Worm (Caenorhabditis elegans) whole organism, young adult: ENCODE data around the gene nlp-50.

Source experiments
- C06A6.2 ChIP-seq: fragments of 200-800 bp; sonication (Bioruptor generic); conservative IDR thresholded peaks from 2 replicates; pipeline ENCODE4 v1.3.6; 2022; ENCODE audit warnings: missing genetic modification characterization, missing compliant biosample characterization
- F10E7.11 ChIP-seq: sonication (generic microtip); optimal IDR thresholded peaks from 2 replicates; lab custom pipeline; 2017; ENCODE audit warnings: mild to moderate bottlenecking, missing genetic modification characterization, moderate library complexity, missing compliant biosample characterization
- F33H1.4 ChIP-seq: fragments of 200-800 bp; sonication (Bioruptor generic); IDR thresholded peaks from 2 replicates; pipeline ENCODE4 v1.3.6; 2022; ENCODE audit warnings: missing genetic modification reagents, missing genetic modification characterization, missing compliant biosample characterization
- F52B5.7 ChIP-seq: sonication (generic microtip); optimal IDR thresholded peaks from 2 replicates; lab custom pipeline; 2016; ENCODE audit warnings: mild to moderate bottlenecking, missing genetic modification characterization, missing compliant biosample characterization
- F57C9.4 ChIP-seq: sonication (generic microtip); optimal IDR thresholded peaks from 2 replicates; lab custom pipeline; 2017; ENCODE audit warnings: mild to moderate bottlenecking, missing genetic modification characterization, missing compliant biosample characterization
- T26A5.8 ChIP-seq: sonication (generic microtip); optimal IDR thresholded peaks from 2 replicates; lab custom pipeline; 2016; ENCODE audit warnings: missing genetic modification characterization, missing compliant biosample characterization
- Y53G8AR.9 ChIP-seq: fragments of 200-800 bp; sonication (Bioruptor generic); conservative IDR thresholded peaks from 2 replicates; pipeline ENCODE4 v1.3.6; 2022; ENCODE audit warnings: missing genetic modification reagents, missing genetic modification characterization, missing compliant biosample characterization
- Y95B8A.8 ChIP-seq: fragments of 200-800 bp; sonication (Bioruptor generic); IDR thresholded peaks from 2 replicates; pipeline ENCODE4 v1.3.6; 2022; ENCODE audit warnings: missing genetic modification reagents, missing genetic modification characterization, missing compliant biosample characterization
- ama-1 ChIP-seq, 3 experiments: fragments of 150-350 bp in 1 of 3; sonication (generic microtip) in 2 of 3; optimal IDR thresholded peaks; 2 replicates each; lab custom pipeline; 2014 to 2018; ENCODE audit warnings: missing biosample characterization in 2 of 3, missing genetic modification characterization in 2 of 3, missing genetic modification reagents in 2 of 3
- aptf-2 ChIP-seq: fragments of 200-800 bp; sonication (Bioruptor generic); conservative IDR thresholded peaks from 2 replicates; pipeline ENCODE4 v1.3.6; 2022; ENCODE audit warnings: missing genetic modification reagents, missing genetic modification characterization, missing compliant biosample characterization
- atf-7 ChIP-seq: sonication (generic microtip); optimal IDR thresholded peaks from 2 replicates; lab custom pipeline; 2017; ENCODE audit warnings: mild to moderate bottlenecking, missing genetic modification characterization, missing compliant biosample characterization
- athp-1 ChIP-seq: sonication (generic microtip); optimal IDR thresholded peaks from 2 replicates; lab custom pipeline; 2017; ENCODE audit warnings: mild to moderate bottlenecking, missing genetic modification characterization, missing compliant biosample characterization
- attf-5 ChIP-seq: fragments of 200-800 bp; sonication (Bioruptor generic); optimal IDR thresholded peaks from 2 replicates; lab custom pipeline; 2018; ENCODE audit warnings: mild to moderate bottlenecking, missing genetic modification characterization, missing compliant biosample characterization
- attf-6 ChIP-seq: fragments of 200-800 bp; sonication (Bioruptor generic); IDR thresholded peaks from 2 replicates; pipeline ENCODE4 v1.3.6; 2022; ENCODE audit warnings: missing genetic modification reagents, missing genetic modification characterization, missing compliant biosample characterization
- bed-2 ChIP-seq: fragments of 200-800 bp; sonication (Bioruptor generic); IDR thresholded peaks from 2 replicates; pipeline ENCODE4 v1.3.6; 2022; ENCODE audit warnings: missing genetic modification reagents, missing genetic modification characterization, missing compliant biosample characterization
- ceh-27 ChIP-seq: fragments of 200-800 bp; sonication (Bioruptor generic); optimal IDR thresholded peaks from 2 replicates; lab custom pipeline; 2018; ENCODE audit warnings: mild to moderate bottlenecking, missing genetic modification characterization, moderate library complexity, missing compliant biosample characterization
- ceh-40 ChIP-seq: fragments of 200-800 bp; sonication (Bioruptor generic); IDR thresholded peaks from 2 replicates; pipeline ENCODE4 v1.3.6; 2022; ENCODE audit warnings: missing genetic modification characterization, missing compliant biosample characterization
- ceh-79 ChIP-seq: sonication (generic microtip); optimal IDR thresholded peaks from 2 replicates; lab custom pipeline; 2017; ENCODE audit warnings: mild to moderate bottlenecking, missing genetic modification characterization, missing compliant biosample characterization
- ceh-91 ChIP-seq: fragments of 200-800 bp; sonication (Bioruptor generic); IDR thresholded peaks from 2 replicates; pipeline ENCODE4 v1.3.6; 2022; ENCODE audit warnings: missing genetic modification reagents, missing genetic modification characterization, missing compliant biosample characterization
- dpl-1 ChIP-seq: fragments of 150-350 bp; optimal IDR thresholded peaks from 2 replicates; lab custom pipeline; 2014; ENCODE audit warnings: missing biosample characterization, missing genetic modification reagents, missing genetic modification characterization
- egl-18 ChIP-seq: fragments of 200-800 bp; sonication (Bioruptor generic); IDR thresholded peaks from 2 replicates; pipeline ENCODE4 v1.3.6; 2022; ENCODE audit warnings: missing genetic modification reagents, missing genetic modification characterization, missing compliant biosample characterization
- egl-44 ChIP-seq: fragments of 200-800 bp; sonication (Bioruptor generic); IDR thresholded peaks from 2 replicates; pipeline ENCODE4 v1.3.6; 2022; ENCODE audit warnings: missing genetic modification reagents, missing genetic modification characterization, missing compliant biosample characterization
- hlh-12 ChIP-seq: sonication (generic microtip); optimal IDR thresholded peaks from 2 replicates; lab custom pipeline; 2016; ENCODE audit warnings: missing genetic modification characterization, missing compliant biosample characterization
- hmg-1.2 ChIP-seq: fragments of 200-800 bp; sonication (Bioruptor generic); IDR thresholded peaks from 2 replicates; pipeline ENCODE4 v1.3.6; 2022; ENCODE audit warnings: missing genetic modification reagents, missing genetic modification characterization, missing compliant biosample characterization
- hrde-1 ChIP-seq: sonication (generic microtip); optimal IDR thresholded peaks from 2 replicates; lab custom pipeline; 2016; ENCODE audit warnings: missing genetic modification characterization, mild to moderate bottlenecking, missing compliant biosample characterization, moderate library complexity, missing genotype, missing genetic modification reagents, borderline replicate concordance
- let-526 ChIP-seq: fragments of 200-800 bp; sonication (Bioruptor generic); IDR thresholded peaks from 2 replicates; pipeline ENCODE4 v1.3.6; 2022; ENCODE audit warnings: missing genetic modification reagents, missing genetic modification characterization, missing compliant biosample characterization
- let-607 ChIP-seq, 2 experiments: fragments of 200-800 bp in 1 of 2; sonication (Bioruptor generic) in 1 of 2; sonication (generic microtip) in 1 of 2; optimal IDR thresholded peaks; 2 replicates each; lab custom pipeline; 2016 to 2018; ENCODE audit warnings: mild to moderate bottlenecking in 2 of 2, missing compliant biosample characterization in 2 of 2, missing genetic modification characterization in 2 of 2, moderate library complexity in 2 of 2, missing genotype in 1 of 2
- lir-1 ChIP-seq: fragments of 200-800 bp; sonication (Bioruptor generic); conservative IDR thresholded peaks from 2 replicates; pipeline ENCODE4 v1.3.6; 2022; ENCODE audit warnings: missing genetic modification reagents, missing genetic modification characterization, missing compliant biosample characterization
- madf-8 ChIP-seq: fragments of 200-800 bp; sonication (Bioruptor generic); conservative IDR thresholded peaks from 2 replicates; pipeline ENCODE4 v1.3.6; 2022; ENCODE audit warnings: missing genetic modification reagents, missing genetic modification characterization, missing compliant biosample characterization
- mel-28 ChIP-seq: sonication (generic microtip); optimal IDR thresholded peaks from 2 replicates; lab custom pipeline; 2016; ENCODE audit warnings: borderline replicate concordance, mild to moderate bottlenecking, missing genetic modification characterization, missing compliant biosample characterization
- nfya-2 ChIP-seq: fragments of 200-800 bp; sonication (Bioruptor generic); IDR thresholded peaks from 2 replicates; pipeline ENCODE4 v1.3.6; 2022; ENCODE audit warnings: missing genetic modification reagents, missing genetic modification characterization, missing compliant biosample characterization
- nfyb-1 ChIP-seq: fragments of 200-800 bp; sonication (Bioruptor generic); IDR thresholded peaks from 2 replicates; pipeline ENCODE4 v1.3.6; 2022; ENCODE audit warnings: missing genetic modification reagents, missing genetic modification characterization, missing compliant biosample characterization
- nhr-120 ChIP-seq: fragments of 200-800 bp; sonication (Bioruptor generic); IDR thresholded peaks from 2 replicates; pipeline ENCODE4 v1.3.6; 2022; ENCODE audit warnings: missing genetic modification characterization, missing compliant biosample characterization
- nhr-27 ChIP-seq: fragments of 200-800 bp; sonication (Bioruptor generic); optimal IDR thresholded peaks from 2 replicates; lab custom pipeline; 2018; ENCODE audit warnings: mild to moderate bottlenecking, missing genetic modification characterization, moderate library complexity, missing compliant biosample characterization
- pha-4 ChIP-seq: fragments of 150-350 bp; sonication (generic microtip); optimal IDR thresholded peaks from 2 replicates; lab custom pipeline; 2014; ENCODE audit warnings: missing biosample characterization, missing genetic modification reagents, missing genetic modification characterization
- rpc-1 ChIP-seq, 2 experiments: fragments of 150-350 bp in 1 of 2; sonication (generic microtip) in 1 of 2; optimal IDR thresholded peaks; 2 replicates each; lab custom pipeline; 2014 to 2018; ENCODE audit warnings: missing biosample characterization in 1 of 2, missing genetic modification characterization in 1 of 2, missing genetic modification reagents in 1 of 2, missing genotype in 1 of 2
- sdz-38 ChIP-seq: sonication (generic microtip); optimal IDR thresholded peaks from 2 replicates; lab custom pipeline; 2016; ENCODE audit warnings: missing genotype, missing genetic modification characterization, missing compliant biosample characterization
- sea-2 ChIP-seq: fragments of 200-800 bp; sonication (Bioruptor generic); IDR thresholded peaks from 2 replicates; pipeline ENCODE4 v1.3.6; 2022; ENCODE audit warnings: missing genetic modification characterization, missing compliant biosample characterization
- snpc-4 ChIP-seq, 5 experiments: fragments of 150-350 bp in 1 of 5; sonication (generic microtip) in 4 of 5; optimal IDR thresholded peaks; 2 replicates each; lab custom pipeline; 2014 to 2018; ENCODE audit warnings: missing genetic modification characterization in 5 of 5, missing biosample characterization in 3 of 5, antibody characterized with exemption in 2 of 5, mild to moderate bottlenecking in 2 of 5, missing compliant biosample characterization in 2 of 5, missing genotype in 2 of 5, moderate library complexity in 2 of 5, missing genetic modification reagents in 1 of 5
- sptf-2 ChIP-seq: fragments of 200-800 bp; sonication (Bioruptor generic); optimal IDR thresholded peaks from 2 replicates; lab custom pipeline; 2018; ENCODE audit warnings: mild to moderate bottlenecking, missing genetic modification characterization, missing compliant biosample characterization
- tbp1 ChIP-seq: fragments of 200-800 bp; sonication (Bioruptor generic); optimal IDR thresholded peaks from 2 replicates; lab custom pipeline; 2018; ENCODE audit warnings: mild to moderate bottlenecking, missing genetic modification characterization, missing compliant biosample characterization
- unc-130 ChIP-seq: sonication (generic microtip); optimal IDR thresholded peaks from 2 replicates; lab custom pipeline; 2016; ENCODE audit warnings: missing genetic modification reagents, missing genetic modification characterization, missing compliant biosample characterization
- unc-62 ChIP-seq: fragments of 150-350 bp; optimal IDR thresholded peaks from 2 replicates; lab custom pipeline; 2014; ENCODE audit warnings: missing biosample characterization, missing genetic modification reagents, missing genetic modification characterization
- zfh-2 ChIP-seq: fragments of 200-800 bp; sonication (Bioruptor generic); conservative IDR thresholded peaks from 2 replicates; pipeline ENCODE4 v1.3.6; 2022; ENCODE audit warnings: missing genetic modification reagents, missing genetic modification characterization, missing compliant biosample characterization
- ztf-22 ChIP-seq: fragments of 200-800 bp; sonication (Bioruptor generic); optimal IDR thresholded peaks from 2 replicates; lab custom pipeline; 2018; ENCODE audit warnings: mild to moderate bottlenecking, missing genetic modification characterization, moderate library complexity, missing compliant biosample characterization
- ztf-25 ChIP-seq: fragments of 200-800 bp; sonication (Bioruptor generic); IDR thresholded peaks from 2 replicates; pipeline ENCODE4 v1.3.6; 2022; ENCODE audit warnings: missing genetic modification reagents, missing genetic modification characterization, missing compliant biosample characterization
- ztf-26 ChIP-seq: sonication (generic microtip); optimal IDR thresholded peaks from 2 replicates; lab custom pipeline; 2017; ENCODE audit warnings: missing genetic modification characterization, missing compliant biosample characterization
- ztf-28 ChIP-seq: fragments of 200-800 bp; sonication (Bioruptor generic); IDR thresholded peaks from 2 replicates; pipeline ENCODE4 v1.3.6; 2022; ENCODE audit warnings: missing genetic modification reagents, missing genetic modification characterization, missing compliant biosample characterization
- ztf-6 ChIP-seq: fragments of 200-800 bp; sonication (Bioruptor generic); IDR thresholded peaks from 2 replicates; pipeline ENCODE4 v1.3.6; 2022; ENCODE audit warnings: missing genetic modification reagents, missing genetic modification characterization, missing compliant biosample characterization

Gene nlp-50

DNA sequence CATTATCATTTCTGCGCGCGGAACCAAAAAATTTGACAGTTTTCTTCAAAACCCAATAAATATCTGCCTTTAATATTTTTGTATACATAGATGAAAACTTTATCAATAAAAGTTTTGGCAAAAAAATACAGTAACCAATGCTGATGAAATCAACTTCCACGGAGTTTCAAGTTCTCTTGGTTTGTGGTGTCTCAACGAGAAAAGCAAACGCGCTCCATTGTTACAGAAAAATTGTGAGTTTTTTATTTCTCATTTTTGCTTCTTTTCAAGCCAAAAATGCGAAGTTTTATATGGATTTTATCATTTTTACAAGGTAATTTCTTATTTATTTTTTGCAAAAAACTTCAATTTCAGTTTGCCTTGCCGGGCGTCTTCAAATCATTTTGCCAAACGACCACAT is 30.2 kb upstream of the nlp-50 start, which contains the start of gene T14B4.3 (continued):
- TF ChIP-seq mel-28 (tag; lab: Kevin White, UChicago) (no peak), dpl-1 (GFP tag; lab: Kevin White, UChicago) (no peak), unc-62 (no peak), unc-130 (GFP tag; lab: Kevin White, UChicago) (peak; percentile 38), lir-1 (0 out of 2 replicates have a peak, but pooled peaks have one; percentile 24), madf-8 (no peak), F10E7.11 (tag; lab: Kevin White, UChicago) (no peak), ama-1 (optimal IDR thresholded peaks at IDR 0.05; lab: Kevin White, UChicago) (no peak), ama-1 (GFP tag; optimal IDR thresholded peaks at IDR 0.05; lab: Kevin White, UChicago) (no peak), Y53G8AR.9 (GFP tag; lab: Robert Waterston, UW) (no peak), attf-6 (GFP tag; lab: Robert Waterston, UW) (no peak), nhr-27 (tag; lab: Kevin White, UChicago) (no peak), zfh-2 (GFP tag; lab: Robert Waterston, UW) (no peak), F57C9.4 (no peak), tbp1 (no peak), nfya-2 (GFP tag; lab: Robert Waterston, UW) (no peak), let-526 (GFP tag; lab: Robert Waterston, UW) (no peak), ceh-40 (no peak), attf-5 (peak; percentile 67), aptf-2 (GFP tag; lab: Robert Waterston, UW) (no peak), ceh-27 (GFP tag; lab: Kevin White, UChicago) (peak; percentile 53), pha-4 (no peak), nfyb-1 (GFP tag; lab: Robert Waterston, UW) (no peak), hlh-12 (tag; lab: Kevin White, UChicago) (no peak), bed-2 (no peak), sea-2 (GFP tag; lab: Robert Waterston, UW) (no peak), nhr-120 (GFP tag; lab: Robert Waterston, UW) (no peak), ztf-25 (GFP tag; lab: Robert Waterston, UW) (no peak), atf-7 (tag; lab: Kevin White, UChicago) (no peak), F52B5.7 (tag; lab: Kevin White, UChicago) (no peak), F33H1.4 (GFP tag; lab: Robert Waterston, UW) (peak; percentile 25; the same call in 1 of the 2 replicates), ceh-91 (GFP tag; lab: Robert Waterston, UW) (no peak), hrde-1 (tag; lab: Kevin White, UChicago) (no peak), hmg-1.2 (GFP tag; lab: Robert Waterston, UW) (peak; percentile 64), sdz-38 (tag; lab: Kevin White, UChicago) (no peak), egl-44 (GFP tag; lab: Robert Waterston, UW) (no peak), ztf-28 (no peak), ztf-26 (tag; lab: Kevin White, UChicago) (no peak), ztf-6 (no peak), rpc-1 (optimal IDR thresholded peaks at IDR 0.05; lab: Kevin White, UChicago) (no peak), rpc-1 (tag; optimal IDR thresholded peaks at IDR 0.05; lab: Kevin White, UChicago) (no peak), egl-18 (GFP tag; lab: Robert Waterston, UW) (no peak), athp-1 (no peak), C06A6.2 (GFP tag; lab: Robert Waterston, UW) (no peak), Y95B8A.8 (GFP tag; lab: Robert Waterston, UW) (no peak), T26A5.8 (tag; lab: Kevin White, UChicago) (no peak), sptf-2 (GFP tag; lab: Kevin White, UChicago) (no peak), snpc-4 (GFP tag; optimal IDR thresholded peaks at IDR 0.05; lab: Kevin White, UChicago) (no peak), snpc-4 (tag; optimal IDR thresholded peaks at IDR 0.05; lab: Kevin White, UChicago) (peak in 1 of 4 experiments; percentile 20), ceh-79 (tag; lab: Kevin White, UChicago) (no peak), let-607 (tag; optimal IDR thresholded peaks at IDR 0.05; lab: Kevin White, UChicago) (no peak), ztf-22 (GFP tag; lab: Kevin White, UChicago) (no peak)
